Worm (Caenorhabditis elegans): ENCODE results near the gene irld-22.

ce11 chrV:3912472-3912871, 12.5 kb upstream of the irld-22 start, which contains the start of gene srx-68:
- TF ChIP-seq ztf-25 (GFP tag; IDR thresholded peaks at IDR 0.05) (no peak), lin-35 (GFP tag; optimal IDR thresholded peaks at IDR 0.05) (no peak), ama-1 (optimal IDR thresholded peaks at IDR 0.05) (no peak), ama-1 (GFP tag; optimal IDR thresholded peaks at IDR 0.05) (no peak), nfya-1 (tag; optimal IDR thresholded peaks at IDR 0.05; ENCODE audit: borderline replicate concordance, insufficient read depth) (no peak), rpc-1 (optimal IDR thresholded peaks at IDR 0.05) (no peak), rpc-1 (tag; optimal IDR thresholded peaks at IDR 0.05) (no peak), egl-18 (GFP tag; IDR thresholded peaks at IDR 0.05) (no peak), C17E4.6 (GFP tag; IDR thresholded peaks at IDR 0.05) (no peak), repo-1 (tag; optimal IDR thresholded peaks at IDR 0.05) (no peak), ztf-26 (tag; optimal IDR thresholded peaks at IDR 0.05) (no peak), unc-130 (GFP tag; optimal IDR thresholded peaks at IDR 0.05) (no peak), lsy-27 (tag; optimal IDR thresholded peaks at IDR 0.05; ENCODE audit: borderline replicate concordance, insufficient read depth) (no peak), nhr-80 (tag; optimal IDR thresholded peaks at IDR 0.05) (no peak), F57A8.1 (GFP tag; optimal IDR thresholded peaks at IDR 0.05) (no peak), xnd-1 (tag; optimal IDR thresholded peaks at IDR 0.05) (no peak)

All from whole organism, young adult.